Worm (Caenorhabditis elegans) whole organism, L1 larva: ENCODE data around the gene col-184.

Experiments used
- C16A3.4 ChIP-seq: fragments of 150-350 bp; optimal IDR thresholded peaks from 2 replicates; lab custom pipeline; 2014; ENCODE audit warnings: missing biosample characterization, missing genetic modification characterization
- C34B4.2 ChIP-seq: sonication (generic microtip); optimal IDR thresholded peaks from 2 replicates; lab custom pipeline; 2017; ENCODE audit warnings: mild to moderate bottlenecking, missing genetic modification characterization, missing compliant biosample characterization
- aha-1 ChIP-seq: fragments of 150-350 bp; optimal IDR thresholded peaks from 2 replicates; lab custom pipeline; 2014; ENCODE audit warnings: missing biosample characterization, missing genetic modification characterization
- aly-2 ChIP-seq: fragments of 150-350 bp; optimal IDR thresholded peaks from 2 replicates; lab custom pipeline; 2014; ENCODE audit warnings: missing biosample characterization, missing genetic modification characterization
- ama-1 ChIP-seq: fragments of 150-350 bp; optimal IDR thresholded peaks from 2 replicates; lab custom pipeline; 2014
- ceh-88 ChIP-seq: fragments of 200-800 bp; sonication (Bioruptor generic); IDR thresholded peaks from 2 replicates; pipeline ENCODE4 v1.3.6; 2022; ENCODE audit warnings: missing genetic modification characterization, missing compliant biosample characterization
- ceh-90 ChIP-seq: sonication (generic microtip); optimal IDR thresholded peaks from 2 replicates; lab custom pipeline; 2016; ENCODE audit warnings: missing genetic modification characterization, missing compliant biosample characterization
- ces-1 ChIP-seq: fragments of 150-350 bp; optimal IDR thresholded peaks from 2 replicates; lab custom pipeline; 2014; ENCODE audit warnings: missing biosample characterization, missing genetic modification reagents, missing genetic modification characterization
- dpl-1 ChIP-seq, 3 experiments: fragments of 150-350 bp in 2 of 3; sonication (generic microtip) in 1 of 3; optimal IDR thresholded peaks; 2 replicates each; lab custom pipeline; 2014 to 2017; ENCODE audit warnings: missing biosample characterization in 3 of 3, missing genetic modification characterization in 3 of 3, missing genetic modification reagents in 3 of 3
- efl-1 ChIP-seq, 4 experiments: fragments of 150-350 bp; optimal IDR thresholded peaks in 3 of 4; peaks in 1 of 4; 1 replicate in 1 of 4; 2 replicates in 3 of 4; lab custom pipeline; 2014; ENCODE audit warnings: missing biosample characterization in 2 of 4, missing genetic modification characterization in 2 of 4, missing genetic modification reagents in 2 of 4
- egl-13 ChIP-seq: sonication (generic microtip); optimal IDR thresholded peaks from 2 replicates; lab custom pipeline; 2016; ENCODE audit warnings: missing genotype, missing genetic modification reagents, missing genetic modification characterization, missing compliant biosample characterization
- elt-2 ChIP-seq: sonication (generic microtip); optimal IDR thresholded peaks from 2 replicates; lab custom pipeline; 2016; ENCODE audit warnings: missing genetic modification characterization, mild to moderate bottlenecking, inconsistent platforms, missing compliant biosample characterization, missing genetic modification reagents
- fkh-10 ChIP-seq: sonication (generic microtip); optimal IDR thresholded peaks from 2 replicates; lab custom pipeline; 2017; ENCODE audit warnings: missing biosample characterization, missing genetic modification reagents, missing genetic modification characterization
- fkh-4 ChIP-seq: sonication (generic microtip); optimal IDR thresholded peaks from 2 replicates; lab custom pipeline; 2016; ENCODE audit warnings: missing compliant biosample characterization, missing genetic modification characterization, borderline replicate concordance
- fkh-8 ChIP-seq: sonication (generic microtip); optimal IDR thresholded peaks from 2 replicates; lab custom pipeline; 2016; ENCODE audit warnings: mild to moderate bottlenecking, missing genetic modification characterization, missing compliant biosample characterization
- grh-1 ChIP-seq: fragments of 200-800 bp; sonication (Bioruptor generic); IDR thresholded peaks from 2 replicates; pipeline ENCODE4 v1.3.6; 2022; ENCODE audit warnings: missing genetic modification reagents, missing genetic modification characterization, missing compliant biosample characterization
- isw-1 ChIP-seq: fragments of 200-800 bp; sonication (Bioruptor generic); IDR thresholded peaks from 2 replicates; pipeline ENCODE4 v1.3.6; 2022; ENCODE audit warnings: missing genetic modification characterization, missing compliant biosample characterization
- lin-13 ChIP-seq: fragments of 150-350 bp; optimal IDR thresholded peaks from 2 replicates; lab custom pipeline; 2014; ENCODE audit warnings: missing biosample characterization, missing genetic modification reagents, missing genetic modification characterization
- lin-14 ChIP-seq: fragments of 200-800 bp; sonication (Bioruptor generic); optimal IDR thresholded peaks from 2 replicates; lab custom pipeline; 2018; ENCODE audit warnings: mild to moderate bottlenecking, missing genetic modification characterization, moderate library complexity, missing compliant biosample characterization
- lin-15B ChIP-seq: fragments of 150-350 bp; sonication (generic microtip); optimal IDR thresholded peaks from 3 replicates; lab custom pipeline; 2014; ENCODE audit warnings: missing biosample characterization, missing genetic modification characterization
- lin-39 ChIP-seq: fragments of 150-350 bp; optimal IDR thresholded peaks from 2 replicates; lab custom pipeline; 2014; ENCODE audit warnings: missing biosample characterization, missing genetic modification reagents, missing genetic modification characterization
- lsy-2 ChIP-seq, 2 experiments: fragments of 150-350 bp; optimal IDR thresholded peaks; 2 replicates each; lab custom pipeline; 2014; ENCODE audit warnings: missing biosample characterization in 2 of 2, missing genetic modification characterization in 2 of 2
- nhr-237 ChIP-seq: fragments of 150-350 bp; optimal IDR thresholded peaks from 2 replicates; lab custom pipeline; 2014; ENCODE audit warnings: missing biosample characterization, missing genetic modification characterization
- nhr-28 ChIP-seq: fragments of 150-350 bp; optimal IDR thresholded peaks from 2 replicates; lab custom pipeline; 2014; ENCODE audit warnings: missing biosample characterization, missing genetic modification characterization
- pag-3 ChIP-seq: sonication (generic microtip); optimal IDR thresholded peaks from 2 replicates; lab custom pipeline; 2017; ENCODE audit warnings: missing genetic modification characterization, mild to moderate bottlenecking, missing compliant biosample characterization, antibody characterized with exemption, borderline replicate concordance; ENCODE audit not compliant: insufficient read depth
- pax-3 ChIP-seq: fragments of 200-800 bp; sonication (Bioruptor generic); optimal IDR thresholded peaks from 2 replicates; lab custom pipeline; 2018; ENCODE audit warnings: mild to moderate bottlenecking, missing genetic modification characterization, moderate library complexity, missing compliant biosample characterization
- rnt-1 ChIP-seq: sonication (generic microtip); optimal IDR thresholded peaks from 2 replicates; lab custom pipeline; 2016; ENCODE audit warnings: mild to moderate bottlenecking, missing genetic modification characterization, moderate library complexity, missing compliant biosample characterization
- snpc-4 ChIP-seq: fragments of 150-350 bp; optimal IDR thresholded peaks from 2 replicates; lab custom pipeline; 2014; ENCODE audit warnings: missing biosample characterization, missing genetic modification characterization
- sptf-1 ChIP-seq: fragments of 150-350 bp; optimal IDR thresholded peaks from 2 replicates; lab custom pipeline; 2014; ENCODE audit warnings: missing biosample characterization, missing genetic modification characterization
- tlp-1 ChIP-seq: fragments of 150-350 bp; optimal IDR thresholded peaks from 2 replicates; lab custom pipeline; 2014; ENCODE audit warnings: missing biosample characterization, missing genetic modification characterization
- unc-30 ChIP-seq: sonication (generic microtip); optimal IDR thresholded peaks from 2 replicates; lab custom pipeline; 2017; ENCODE audit warnings: missing biosample characterization, missing genetic modification characterization
- unc-62 ChIP-seq: fragments of 150-350 bp; optimal IDR thresholded peaks from 2 replicates; lab custom pipeline; 2014; ENCODE audit warnings: missing biosample characterization, missing genetic modification reagents, missing genetic modification characterization
- ztf-11 ChIP-seq, 2 experiments: sonication (generic microtip); optimal IDR thresholded peaks; 2 replicates each; lab custom pipeline; 2016 to 2017; ENCODE audit warnings: missing genetic modification characterization in 2 of 2, missing biosample characterization in 1 of 2, missing compliant biosample characterization in 1 of 2

The col-184 gene

ce11 chrX:13471855-13472254 is 2.6 kb downstream of the col-184 start, which contains the start of gene tre-4:
Gene tre-4 (plus strand): TSS chrX:13472155.
- no peak for TF ChIP-seq fkh-4 (tag; lab: Kevin White, UChicago)
- TF ChIP-seq ama-1 (lab: Kevin White, UChicago) = no peak
- no peak for TF ChIP-seq efl-1 (optimal IDR thresholded peaks at IDR 0.05; lab: Kevin White, UChicago)
- TF ChIP-seq efl-1 (GFP tag; optimal IDR thresholded peaks at IDR 0.05 in 1 of 2; lab: Kevin White, UChicago) = peak in 1 of 2 experiments; percentile 45
- no peak for TF ChIP-seq pag-3 (tag; lab: Kevin White, UChicago)

ce11 chrX:13477356-13477755 is 8.1 kb downstream of the col-184 start, which contains the start of gene efn-3:
Gene efn-3 (minus strand): TSS chrX:13477456.
- TF ChIP-seq ama-1 (lab: Kevin White, UChicago) = no peak
- TF ChIP-seq lin-15B (tag; lab: Kevin White, UChicago) = no peak
- TF ChIP-seq nhr-28 (tag; lab: Kevin White, UChicago) = no peak
- TF ChIP-seq unc-62 (GFP tag; lab: Kevin White, UChicago) = no peak
- no peak for TF ChIP-seq aha-1
- no peak for TF ChIP-seq lsy-2 (tag; optimal IDR thresholded peaks at IDR 0.05; lab: Kevin White, UChicago)
- no peak for TF ChIP-seq sptf-1
- TF ChIP-seq ces-1 (GFP tag; lab: Kevin White, UChicago) = no peak
- TF ChIP-seq C34B4.2 (tag; lab: Kevin White, UChicago) = no peak
- TF ChIP-seq C16A3.4 (tag; lab: Kevin White, UChicago) = no peak
- TF ChIP-seq lin-13 = no peak
- no peak for TF ChIP-seq snpc-4 (tag; lab: Kevin White, UChicago)
- TF ChIP-seq ceh-88 (GFP tag; lab: Robert Waterston, UW) = no peak
- no peak for TF ChIP-seq isw-1 (GFP tag; lab: Robert Waterston, UW)
- no peak for TF ChIP-seq unc-30 (tag; lab: Kevin White, UChicago)

- no peak for TF ChIP-seq aly-2 (tag; lab: Kevin White, UChicago)
Observed at ce11 chrX:13481704-13482103, 12.4 kb downstream of the col-184 start, which contains the start of gene srd-50. Gene srd-50 (minus strand): TSS chrX:13481804.

ce11 chrX:13484813-13485212 is 15.6 kb downstream of the col-184 start, which contains the start of gene srd-51:
Gene srd-51 (minus strand): TSS chrX:13484913.
- TF ChIP-seq tlp-1 (tag; lab: Kevin White, UChicago) = no peak
- no peak for TF ChIP-seq egl-13
- TF ChIP-seq isw-1 (GFP tag; lab: Robert Waterston, UW) = no peak

ce11 chrX:13493762-13494161 is 24.5 kb downstream of the col-184 start:
- TF ChIP-seq pag-3 (tag; lab: Kevin White, UChicago) (no peak), pax-3 (tag; lab: Kevin White, UChicago) (no peak), lin-39 (tag; lab: Kevin White, UChicago) (no peak), ztf-11 (tag; optimal IDR thresholded peaks at IDR 0.05; lab: Kevin White, UChicago) (no peak), elt-2 (tag; lab: Kevin White, UChicago) (no peak), fkh-10 (GFP tag; lab: Kevin White, UChicago) (peak; percentile 45), C16A3.4 (tag; lab: Kevin White, UChicago) (no peak), unc-30 (tag; lab: Kevin White, UChicago) (no peak), sptf-1 (no peak), nhr-237 (tag; lab: Kevin White, UChicago) (no peak), fkh-8 (tag; lab: Kevin White, UChicago) (no peak), grh-1 (GFP tag; lab: Robert Waterston, UW) (no peak), dpl-1 (GFP tag; optimal IDR thresholded peaks at IDR 0.05; lab: Kevin White, UChicago) (no peak), ceh-90 (tag; lab: Kevin White, UChicago) (no peak), C34B4.2 (tag; lab: Kevin White, UChicago) (no peak), lin-14 (GFP tag; lab: Kevin White, UChicago) (peak; percentile 50), rnt-1 (no peak), efl-1 (optimal IDR thresholded peaks at IDR 0.05; lab: Kevin White, UChicago) (no peak), efl-1 (GFP tag; optimal IDR thresholded peaks at IDR 0.05 in 1 of 2; lab: Kevin White, UChicago) (peak in 1 of 2 experiments; percentile 56)
